Fruit fly (Drosophila melanogaster) whole organism, prepupa: Measurements from ENCODE around the gene sav.

Experiments used
- CG11294 ChIP-seq: fragments of 200-800 bp; sonication (Bioruptor generic); IDR thresholded peaks from 2 replicates; pipeline ENCODE4 v1.3.6; 2022; ENCODE audit warnings: missing biosample characterization, missing genetic modification characterization
- CG11762 ChIP-seq: fragments of 200-800 bp; sonication (Bioruptor generic); optimal IDR thresholded peaks from 3 replicates; lab custom pipeline; 2016; ENCODE audit warnings: missing biosample characterization, missing genetic modification characterization; ENCODE audit not compliant: insufficient read depth
- CG15336 ChIP-seq: fragments of 200-800 bp; sonication (Bioruptor generic); IDR thresholded peaks from 2 replicates; pipeline ENCODE4 v1.3.6; 2022; ENCODE audit warnings: missing biosample characterization, missing genetic modification characterization
- CG1621 ChIP-seq: fragments of 200-800 bp; sonication (Bioruptor generic); optimal IDR thresholded peaks from 3 replicates; lab custom pipeline; 2018; ENCODE audit warnings: missing biosample characterization, mild to moderate bottlenecking, missing genetic modification characterization
- CG3032 ChIP-seq: fragments of 200-800 bp; optimal IDR thresholded peaks from 2 replicates; lab custom pipeline; 2019; ENCODE audit warnings: missing biosample characterization, mild to moderate bottlenecking, missing genetic modification characterization, moderate library complexity
- CG3919 ChIP-seq: fragments of 200-800 bp; sonication (Bioruptor generic); optimal IDR thresholded peaks from 3 replicates; lab custom pipeline; 2016; ENCODE audit warnings: missing biosample characterization, missing genetic modification characterization
- CG6276 ChIP-seq: fragments of 200-800 bp; sonication (Bioruptor generic); optimal IDR thresholded peaks from 2 replicates; lab custom pipeline; 2017; ENCODE audit warnings: missing biosample characterization, mild to moderate bottlenecking, missing genetic modification characterization
- CG6808 ChIP-seq: fragments of 200-800 bp; sonication (Bioruptor generic); optimal IDR thresholded peaks from 3 replicates; lab custom pipeline; 2017; ENCODE audit warnings: missing biosample characterization, missing genetic modification characterization, mild to moderate bottlenecking, moderate library complexity, missing genetic modification reagents
- CG6854 ChIP-seq: fragments of 200-800 bp; sonication (Bioruptor generic); optimal IDR thresholded peaks from 2 replicates; lab custom pipeline; 2017; ENCODE audit warnings: missing biosample characterization, mild to moderate bottlenecking, missing genetic modification characterization
- CG8119 ChIP-seq: fragments of 200-800 bp; sonication (Bioruptor generic); IDR thresholded peaks from 3 replicates; pipeline ENCODE4 v1.3.6; 2022; ENCODE audit warnings: missing biosample characterization, missing genetic modification characterization
- CG8319 ChIP-seq: fragments of 200-800 bp; sonication (Bioruptor generic); optimal IDR thresholded peaks from 3 replicates; lab custom pipeline; 2016; ENCODE audit warnings: missing biosample characterization, missing genetic modification characterization
- CG8632 ChIP-seq: fragments of 200-800 bp; sonication (Bioruptor generic); optimal IDR thresholded peaks from 3 replicates; lab custom pipeline; 2016; ENCODE audit warnings: missing biosample characterization, missing genetic modification characterization
- CG9139 ChIP-seq: fragments of 200-800 bp; sonication (Bioruptor generic); optimal IDR thresholded peaks from 3 replicates; lab custom pipeline; 2017; ENCODE audit warnings: missing biosample characterization, mild to moderate bottlenecking, missing genetic modification characterization
- Eip75B ChIP-seq: fragments of 200-800 bp; sonication (Bioruptor generic); optimal IDR thresholded peaks from 3 replicates; lab custom pipeline; 2016; ENCODE audit warnings: missing biosample characterization, missing genetic modification characterization
- Ets21C ChIP-seq: fragments of 200-800 bp; sonication (Bioruptor generic); optimal IDR thresholded peaks from 3 replicates; lab custom pipeline; 2016; ENCODE audit warnings: missing biosample characterization, missing genetic modification characterization
- Hr38 ChIP-seq: sonication (Bioruptor generic); optimal IDR thresholded peaks from 2 replicates; lab custom pipeline; 2016; ENCODE audit warnings: missing biosample characterization, missing genetic modification characterization
- OdsH ChIP-seq: fragments of 200-800 bp; sonication (Bioruptor generic); optimal IDR thresholded peaks from 3 replicates; lab custom pipeline; 2016; ENCODE audit warnings: missing biosample characterization, missing genetic modification characterization
- Smox ChIP-seq: fragments of 200-800 bp; sonication (Bioruptor generic); optimal IDR thresholded peaks from 3 replicates; lab custom pipeline; 2016; ENCODE audit warnings: missing biosample characterization, missing genetic modification characterization
- Sox14 ChIP-seq: fragments of 200-800 bp; sonication (Bioruptor generic); optimal IDR thresholded peaks from 3 replicates; lab custom pipeline; 2016; ENCODE audit warnings: missing biosample characterization, missing genetic modification characterization
- achi ChIP-seq: fragments of 200-800 bp; sonication (Bioruptor generic); optimal IDR thresholded peaks from 3 replicates; lab custom pipeline; 2016; ENCODE audit warnings: missing biosample characterization, missing genetic modification characterization
- dac ChIP-seq: fragments of 200-800 bp; sonication (Bioruptor generic); optimal IDR thresholded peaks from 2 replicates; lab custom pipeline; 2017; ENCODE audit warnings: missing biosample characterization, mild to moderate bottlenecking, missing genetic modification characterization
- eg ChIP-seq: fragments of 200-800 bp; sonication (Bioruptor generic); IDR thresholded peaks from 3 replicates; pipeline ENCODE4 v1.3.6; 2022; ENCODE audit warnings: missing biosample characterization, missing genetic modification characterization
- fd59A ChIP-seq: fragments of 200-800 bp; sonication (Bioruptor generic); optimal IDR thresholded peaks from 2 replicates; lab custom pipeline; 2017; ENCODE audit warnings: missing biosample characterization, mild to moderate bottlenecking, missing genetic modification characterization, missing genetic modification reagents
- fkh ChIP-seq: fragments of 200-800 bp; sonication (Bioruptor generic); optimal IDR thresholded peaks from 3 replicates; lab custom pipeline; 2017; ENCODE audit warnings: missing biosample characterization, mild to moderate bottlenecking, missing genetic modification characterization, moderate library complexity
- lz ChIP-seq: fragments of 200-800 bp; sonication (Bioruptor generic); optimal IDR thresholded peaks from 3 replicates; lab custom pipeline; 2016; ENCODE audit warnings: missing biosample characterization, missing genetic modification characterization
- net ChIP-seq: fragments of 200-800 bp; sonication (Bioruptor generic); optimal IDR thresholded peaks from 3 replicates; lab custom pipeline; 2016; ENCODE audit warnings: missing biosample characterization, missing genetic modification characterization
- spab ChIP-seq: fragments of 200-800 bp; sonication (Bioruptor generic); optimal IDR thresholded peaks from 2 replicates; lab custom pipeline; 2017; ENCODE audit warnings: missing biosample characterization, mild to moderate bottlenecking, missing genetic modification characterization, missing genetic modification reagents
- svp ChIP-seq: fragments of 200-800 bp; sonication (Bioruptor generic); peaks from one replicate; lab custom pipeline; 2016; ENCODE audit warnings: missing biosample characterization, missing genetic modification characterization
- vri ChIP-seq: fragments of 200-800 bp; sonication (Bioruptor generic); optimal IDR thresholded peaks from 3 replicates; lab custom pipeline; 2016; ENCODE audit warnings: missing biosample characterization, mild to moderate bottlenecking, missing genetic modification characterization

Gene sav

DNA sequence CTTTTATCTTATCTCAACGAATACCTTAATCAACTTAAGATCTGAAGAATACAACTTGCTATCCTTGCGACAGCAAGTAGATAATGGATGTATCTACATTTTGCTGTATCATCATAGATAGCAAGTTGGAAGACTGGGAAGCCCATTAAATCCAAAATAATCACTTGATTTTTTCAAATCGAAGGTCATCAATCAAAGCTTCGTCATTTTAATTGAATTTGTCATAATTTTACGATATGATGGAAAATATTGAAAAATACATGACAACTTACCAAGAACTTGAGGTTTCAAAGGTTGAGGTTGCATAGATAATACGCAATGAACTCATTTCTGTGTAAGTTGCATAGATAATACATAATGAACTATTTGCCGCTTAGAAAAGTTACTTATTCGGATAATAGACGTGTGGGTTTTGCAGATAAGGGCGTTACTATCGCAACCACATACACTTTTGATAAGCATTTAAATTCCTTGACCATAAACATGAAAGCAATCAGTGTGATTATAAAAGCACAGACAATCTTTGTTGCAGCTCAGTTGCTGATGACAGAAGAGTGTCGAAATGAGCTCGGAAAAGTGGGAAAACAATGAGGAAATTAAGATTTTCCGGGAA lies 36.2 kb upstream of the sav start, which contains the start of gene CG6733:
Gene CG6733 (plus strand): TSS at position 532 of the 613 bp plus-strand sequence.
- TF ChIP-seq CG1621 (no peak), Hr38 (GFP tag; lab: Kevin White, UChicago) (no peak), CG6854 (no peak), Sox14 (GFP tag; lab: Kevin White, UChicago) (no peak), lz (no peak), OdsH (GFP tag; lab: Kevin White, UChicago) (no peak), CG11762 (GFP tag; lab: Kevin White, UChicago) (no peak), CG8319 (GFP tag; lab: Kevin White, UChicago) (no peak), dac (GFP tag; lab: Kevin White, UChicago) (no peak)

DNA sequence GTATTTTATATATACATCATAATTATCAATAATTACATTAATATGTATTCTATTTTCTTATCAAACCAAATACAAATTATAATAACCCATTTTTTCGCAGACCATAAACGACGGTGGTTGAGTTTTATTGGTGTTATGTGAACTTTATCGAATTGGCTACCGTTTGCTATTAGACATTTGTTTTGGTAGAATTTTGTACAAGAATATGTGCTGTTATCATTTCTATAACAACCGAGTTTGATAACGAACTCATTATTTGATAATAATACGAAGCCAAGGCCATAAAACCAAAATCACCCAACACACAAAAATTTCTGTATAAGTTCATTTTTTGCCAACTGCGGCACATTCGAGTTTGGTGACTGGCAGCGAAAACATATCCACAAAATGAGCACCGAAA lies 34.2 kb upstream of the sav start, which contains the start of gene CG17109:
Gene CG17109 (plus strand): TSS at position 345 of the 400 bp plus-strand sequence.
- TF ChIP-seq vri (GFP tag; lab: Kevin White, UChicago) (peak; percentile 73), net (GFP tag; lab: Kevin White, UChicago) (no peak)

DNA sequence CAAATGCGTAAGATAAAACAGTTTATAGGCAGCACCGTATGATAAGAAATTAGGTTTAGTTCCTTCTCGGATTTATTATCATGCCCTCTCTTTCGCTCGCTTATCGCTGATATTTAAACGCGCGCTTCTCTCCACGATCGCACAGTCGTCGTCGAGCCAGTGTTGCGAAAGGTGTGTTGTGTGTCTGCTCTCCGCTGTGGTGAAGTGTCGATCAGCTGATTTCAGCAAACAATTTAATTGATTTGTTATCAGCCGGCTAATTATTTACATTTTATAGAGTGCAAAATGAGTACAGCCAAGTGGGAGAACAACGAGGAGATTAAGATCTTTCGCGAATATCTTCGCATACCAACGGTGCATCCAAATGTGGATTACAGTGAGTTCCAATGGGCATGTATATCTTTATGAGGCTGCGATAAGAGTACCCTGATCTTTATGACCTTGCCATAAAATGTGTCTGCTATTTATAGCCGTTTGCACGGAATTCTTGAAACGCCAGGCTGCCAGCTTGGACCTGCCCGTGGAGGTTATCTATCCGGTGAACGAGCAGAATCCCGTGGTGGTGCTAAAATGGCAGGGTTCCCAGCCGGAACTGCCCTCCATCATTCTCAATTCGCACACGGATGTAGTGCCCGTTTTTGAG lies 30.6 kb upstream of the sav start, which contains the start of the genes CG17110 and CG6726:
Gene CG17110 (plus strand): TSS at position 139 of the 643 bp plus-strand sequence.
Gene CG6726 (plus strand): TSS at position 139 of the 643 bp plus-strand sequence.
- TF ChIP-seq fkh (GFP tag; lab: Kevin White, UChicago) (peak; percentile 72), fd59A (GFP tag; lab: Kevin White, UChicago) (no peak), CG15336 (GFP tag; lab: Robert Waterston, UW) (no peak), Hr38 (GFP tag; lab: Kevin White, UChicago) (no peak), CG6276 (GFP tag; lab: Kevin White, UChicago) (peak; percentile 4), CG3919 (no peak), CG1621 (no peak), CG8632 (no peak), achi (no peak), Sox14 (GFP tag; lab: Kevin White, UChicago) (no peak), vri (GFP tag; lab: Kevin White, UChicago) (peak; percentile 30), CG9139 (GFP tag; lab: Kevin White, UChicago) (no peak), CG11294 (GFP tag; lab: Robert Waterston, UW) (no peak), svp (GFP tag; lab: Kevin White, UChicago) (peak; percentile 97), CG8119 (GFP tag; lab: Robert Waterston, UW) (no peak)

DNA sequence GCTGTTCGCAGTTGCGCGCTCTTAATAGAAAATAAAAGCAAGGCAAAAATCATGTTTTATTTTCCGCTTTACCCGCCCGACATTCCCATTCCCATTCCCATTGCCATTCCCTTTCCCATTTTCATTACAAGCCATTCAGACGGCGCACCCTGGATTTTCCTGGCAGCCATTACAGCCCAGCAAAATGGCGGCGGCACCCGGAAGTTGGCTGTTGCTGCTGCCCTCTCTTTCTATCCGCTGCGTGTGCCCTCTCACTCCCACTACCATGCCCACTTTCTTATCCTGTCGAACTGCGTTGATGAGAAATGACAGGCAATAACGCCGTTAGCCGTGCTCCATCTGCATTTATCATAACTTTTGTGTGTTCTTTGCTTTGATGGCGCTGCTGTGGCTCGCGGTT lies 27.1 kb upstream of the sav start:
- no peak for TF ChIP-seq vri (GFP tag; lab: Kevin White, UChicago)
- TF ChIP-seq Smox, result no peak
- TF ChIP-seq spab (GFP tag; lab: Kevin White, UChicago), result no peak
- TF ChIP-seq svp (GFP tag; lab: Kevin White, UChicago), result no peak
- no peak for TF ChIP-seq eg (GFP tag; lab: Robert Waterston, UW)
- TF ChIP-seq Eip75B (GFP tag; lab: Kevin White, UChicago), result no peak
- no peak for TF ChIP-seq CG9139 (GFP tag; lab: Kevin White, UChicago)

DNA sequence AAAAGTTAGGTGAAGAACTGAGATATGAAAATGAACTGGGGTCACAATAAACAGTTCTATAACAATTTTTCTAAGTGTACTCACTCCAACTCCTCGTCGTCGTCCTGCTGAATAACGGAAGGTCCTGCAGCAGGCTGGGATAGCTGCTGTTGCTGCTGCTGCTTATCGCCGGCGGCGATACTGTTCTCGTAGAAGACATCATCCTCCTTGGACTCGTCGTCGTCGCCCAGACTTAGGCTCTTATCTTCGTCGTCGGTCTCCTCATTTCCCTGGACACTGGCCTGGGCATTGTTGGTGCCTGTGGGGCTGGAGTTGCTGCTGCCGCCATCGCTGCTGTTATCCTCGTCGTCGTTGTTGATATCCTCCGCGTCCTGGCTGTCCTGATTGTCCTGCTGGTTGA lies 20.2 kb upstream of the sav start:
- peak; percentile 45 for TF ChIP-seq svp (GFP tag; lab: Kevin White, UChicago)
- no peak for TF ChIP-seq fd59A (GFP tag; lab: Kevin White, UChicago)
- no peak for TF ChIP-seq vri (GFP tag; lab: Kevin White, UChicago)

DNA sequence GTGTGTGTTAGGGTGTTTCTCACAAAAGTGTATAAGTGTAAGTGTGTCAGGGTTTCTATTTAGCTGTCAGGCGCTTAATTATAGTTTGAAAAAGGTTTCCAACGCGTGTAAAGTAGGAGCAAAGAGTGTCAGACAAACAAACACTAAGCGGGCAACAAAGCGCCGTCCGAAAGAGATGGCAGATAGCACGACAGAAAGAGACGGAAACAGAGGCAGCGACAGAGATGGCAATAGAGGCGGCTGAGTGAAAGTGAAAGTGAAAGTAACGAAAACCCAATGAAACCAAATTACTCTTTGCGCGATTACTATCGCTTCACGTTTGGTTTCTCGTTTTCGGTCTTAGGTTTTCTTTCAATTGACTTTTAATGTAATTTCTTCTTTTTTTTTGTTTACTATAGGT lies 13.4 kb upstream of the sav start:
- TF ChIP-seq CG8319 (GFP tag; lab: Kevin White, UChicago) (no peak), Ets21C (no peak), CG6808 (GFP tag; lab: Kevin White, UChicago) (no peak), vri (GFP tag; lab: Kevin White, UChicago) (no peak), CG8632 (no peak), CG3032 (no peak)
